Worm (Caenorhabditis elegans): ENCODE measurements around the gene F59E12.3.

F59E12.3 gene

DNA sequence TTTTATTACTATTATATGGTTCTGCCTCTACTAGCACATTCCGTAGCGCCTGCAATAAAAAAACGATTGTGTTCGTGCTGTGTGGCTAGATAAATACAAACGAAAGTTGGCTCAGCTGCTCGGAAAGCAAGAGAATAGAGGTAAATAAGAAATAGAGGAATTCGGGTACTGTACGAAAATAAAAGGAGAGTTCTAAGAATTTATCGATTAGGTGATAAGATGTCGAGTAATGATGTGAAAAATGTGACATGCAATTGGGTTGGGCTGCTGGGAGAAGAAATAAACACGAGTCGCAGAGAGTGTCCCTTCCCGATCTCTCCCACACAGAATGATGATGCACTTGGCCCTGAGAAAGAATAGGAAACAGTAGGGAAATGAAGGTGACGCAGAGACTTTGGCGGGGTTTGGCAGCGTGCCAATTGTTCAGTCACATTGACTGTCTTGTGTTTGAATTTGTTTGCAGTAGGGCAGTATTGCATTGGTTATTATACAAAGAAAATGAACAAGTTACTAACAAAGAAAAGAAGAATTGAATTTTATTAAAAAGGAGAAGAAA, 44.7 kb upstream of the F59E12.3 start, which contains the start of gene cdc-14 (continued):
- TF ChIP-seq nhr-12 (tag; optimal IDR thresholded peaks at IDR 0.05) (no peak), skn-1 (tag; optimal IDR thresholded peaks at IDR 0.05) (no peak), egl-27 (tag; optimal IDR thresholded peaks at IDR 0.05) (peak; percentile 21), unc-55 (GFP tag; optimal IDR thresholded peaks at IDR 0.05) (peak; percentile 28), peb-1 (tag; optimal IDR thresholded peaks at IDR 0.05) (no peak), mbf-1 (tag; optimal IDR thresholded peaks at IDR 0.05) (no peak), ztf-1 (GFP tag; conservative IDR thresholded peaks at IDR 0.05) (no peak), nhr-6 (tag; optimal IDR thresholded peaks at IDR 0.05) (peak; percentile 87), sma-3 (GFP tag; optimal IDR thresholded peaks at IDR 0.05) (peak; percentile 85), F13H6.1 (tag; optimal IDR thresholded peaks at IDR 0.05) (peak; percentile 86), elt-1 (tag; optimal IDR thresholded peaks at IDR 0.05) (no peak), Y55F3AM.14 (GFP tag; optimal IDR thresholded peaks at IDR 0.05) (no peak), nhr-237 (tag; optimal IDR thresholded peaks at IDR 0.05) (no peak), snpc-4 (tag; optimal IDR thresholded peaks at IDR 0.05) (peak; percentile 74), lsy-2 (tag; optimal IDR thresholded peaks at IDR 0.05) (peak in 1 of 2 experiments; percentile 82), mab-5 (tag; optimal IDR thresholded peaks at IDR 0.05) (peak; percentile 35), alr-1 (tag; optimal IDR thresholded peaks at IDR 0.05) (no peak), ZK546.5 (tag; optimal IDR thresholded peaks at IDR 0.05) (no peak), ama-1 (optimal IDR thresholded peaks at IDR 0.05) (peak; percentile 10), blmp-1 (tag; optimal IDR thresholded peaks at IDR 0.05; ENCODE audit: insufficient read depth) (peak; percentile 73), dmd-4 (tag; optimal IDR thresholded peaks at IDR 0.05) (no peak), ceh-16 (tag; optimal IDR thresholded peaks at IDR 0.05) (peak; percentile 63), C34F6.9 (tag; optimal IDR thresholded peaks at IDR 0.05) (peak; percentile 82), mdl-1 (tag; optimal IDR thresholded peaks at IDR 0.05) (peak in 1 of 2 experiments; percentile 16)

DNA sequence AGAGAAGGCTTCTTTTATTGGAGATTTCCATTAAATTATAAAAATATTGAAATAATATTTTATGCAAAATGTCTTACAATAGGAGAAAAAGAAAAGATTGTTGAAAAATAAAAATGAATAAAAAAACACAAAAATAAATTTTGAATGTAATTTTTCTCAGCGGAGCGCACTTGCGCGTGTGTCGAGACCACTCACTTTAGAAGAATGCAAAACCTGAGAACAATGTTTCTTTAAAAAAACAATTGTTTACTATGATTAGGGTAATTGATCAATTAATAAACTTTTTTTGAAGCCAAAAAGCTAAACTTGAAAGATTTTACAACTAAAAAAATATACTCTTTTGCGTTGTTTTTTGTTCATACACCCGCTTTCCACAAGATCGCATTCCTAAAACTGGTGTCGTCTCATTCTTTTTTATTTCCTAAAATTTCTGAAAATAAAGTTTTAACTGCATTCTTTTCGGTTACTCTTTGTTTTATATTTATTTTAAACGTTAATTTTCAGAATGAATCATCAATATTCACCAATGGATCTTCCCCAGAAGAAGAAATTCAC, 43.9 kb upstream of the F59E12.3 start, which contains the start of gene ttc-4:
ttc-4 (plus strand) TSS at position 505 of the 555 bp plus-strand sequence.
- TF ChIP-seq ztf-1 (GFP tag; conservative IDR thresholded peaks at IDR 0.05) (no peak), ama-1 (optimal IDR thresholded peaks at IDR 0.05) (no peak), sma-9 (GFP tag; optimal IDR thresholded peaks at IDR 0.05) (no peak), sma-9 (tag; optimal IDR thresholded peaks at IDR 0.05) (no peak), sma-3 (GFP tag; optimal IDR thresholded peaks at IDR 0.05) (peak; percentile 20), nhr-12 (tag; optimal IDR thresholded peaks at IDR 0.05) (no peak), unc-55 (GFP tag; optimal IDR thresholded peaks at IDR 0.05) (peak; percentile 76), nhr-6 (tag; optimal IDR thresholded peaks at IDR 0.05) (no peak), blmp-1 (tag; optimal IDR thresholded peaks at IDR 0.05; ENCODE audit: insufficient read depth) (no peak), mab-5 (tag; optimal IDR thresholded peaks at IDR 0.05) (no peak), ztf-4 (tag; optimal IDR thresholded peaks at IDR 0.05) (no peak), unc-62 (GFP tag; optimal IDR thresholded peaks at IDR 0.05) (no peak), ZK546.5 (tag; optimal IDR thresholded peaks at IDR 0.05) (no peak), peb-1 (tag; optimal IDR thresholded peaks at IDR 0.05) (no peak), nhr-10 (tag; optimal IDR thresholded peaks at IDR 0.05) (no peak), nhr-11 (tag; optimal IDR thresholded peaks at IDR 0.05) (no peak), nhr-21 (tag; optimal IDR thresholded peaks at IDR 0.05) (no peak), fos-1 (tag; optimal IDR thresholded peaks at IDR 0.05) (peak; percentile 25), zag-1 (tag; optimal IDR thresholded peaks at IDR 0.05) (no peak), nhr-77 (tag; optimal IDR thresholded peaks at IDR 0.05) (no peak), mdl-1 (tag; optimal IDR thresholded peaks at IDR 0.05) (no peak), ceh-82 (tag; optimal IDR thresholded peaks at IDR 0.05) (no peak), snpc-4 (tag; optimal IDR thresholded peaks at IDR 0.05) (no peak), aly-2 (tag; optimal IDR thresholded peaks at IDR 0.05) (no peak), lin-13 (GFP tag; optimal IDR thresholded peaks at IDR 0.05) (peak; percentile 27), Y55F3AM.14 (GFP tag; optimal IDR thresholded peaks at IDR 0.05) (no peak), nhr-25 (tag; optimal IDR thresholded peaks at IDR 0.05) (peak; percentile 22), nhr-237 (tag; optimal IDR thresholded peaks at IDR 0.05) (no peak), F13H6.1 (tag; optimal IDR thresholded peaks at IDR 0.05) (peak; percentile 4), crh-2 (tag; optimal IDR thresholded peaks at IDR 0.05) (peak; percentile 28), skn-1 (tag; optimal IDR thresholded peaks at IDR 0.05) (no peak), nhr-129 (tag; optimal IDR thresholded peaks at IDR 0.05) (peak; percentile 27), alr-1 (tag; optimal IDR thresholded peaks at IDR 0.05) (no peak), sem-4 (tag; optimal IDR thresholded peaks at IDR 0.05) (no peak), egl-27 (tag; optimal IDR thresholded peaks at IDR 0.05) (no peak), nhr-23 (tag; optimal IDR thresholded peaks at IDR 0.05) (no peak), R02D3.7 (tag; optimal IDR thresholded peaks at IDR 0.05) (no peak), gmeb-1 (tag; optimal IDR thresholded peaks at IDR 0.05) (no peak), lin-39 (tag; optimal IDR thresholded peaks at IDR 0.05) (no peak), unc-39 (tag; optimal IDR thresholded peaks at IDR 0.05) (no peak), mbf-1 (tag; optimal IDR thresholded peaks at IDR 0.05) (no peak), lin-11 (tag; optimal IDR thresholded peaks at IDR 0.05) (no peak), elt-1 (tag; optimal IDR thresholded peaks at IDR 0.05) (no peak), ztf-11 (tag; optimal IDR thresholded peaks at IDR 0.05) (no peak), C34F6.9 (tag; optimal IDR thresholded peaks at IDR 0.05) (peak; percentile 68), lsy-2 (tag; optimal IDR thresholded peaks at IDR 0.05) (peak in 1 of 2 experiments; percentile 66), ceh-16 (tag; optimal IDR thresholded peaks at IDR 0.05) (no peak), elt-3 (tag; optimal IDR thresholded peaks at IDR 0.05) (no peak)
